Fruit fly (Drosophila melanogaster) whole organism, wandering third instar larva: ENCODE measurements around the gene mAcon1.

ENCODE experiments used
- Abd-B ChIP-seq: fragments of >200 bp; optimal IDR thresholded peaks from 2 replicates; lab custom pipeline; 2017; ENCODE audit warnings: missing biosample characterization, missing genetic modification characterization
- CG32264 ChIP-seq: fragments of 200-800 bp; sonication (Bioruptor generic); optimal IDR thresholded peaks from 2 replicates; lab custom pipeline; 2016; ENCODE audit warnings: missing biosample characterization, missing genetic modification characterization
- CG9705 ChIP-seq: fragments of 200-800 bp; sonication (Bioruptor generic); optimal IDR thresholded peaks from 2 replicates; lab custom pipeline; 2018; ENCODE audit warnings: missing biosample characterization, mild to moderate bottlenecking, missing genetic modification characterization
- CrebA ChIP-seq: fragments of 200-800 bp; sonication (Bioruptor generic); optimal IDR thresholded peaks from 2 replicates; lab custom pipeline; 2016; ENCODE audit warnings: missing biosample characterization, mild to moderate bottlenecking, missing genetic modification characterization, borderline replicate concordance
- Dif ChIP-seq: fragments of 200-275, 200-300 bp; sonication (Bioruptor generic); optimal IDR thresholded peaks from 2 replicates; lab custom pipeline; 2018; ENCODE audit warnings: missing biosample characterization, missing genetic modification characterization; ENCODE audit not compliant: partially characterized antibody
- GATAd ChIP-seq: sonication (Bioruptor generic); optimal IDR thresholded peaks from 2 replicates; lab custom pipeline; 2016; ENCODE audit warnings: missing biosample characterization, missing genetic modification characterization
- HLH106 ChIP-seq: fragments of 200-800 bp; optimal IDR thresholded peaks from 3 replicates; lab custom pipeline; 2019; ENCODE audit warnings: missing biosample characterization, mild to moderate bottlenecking, missing genetic modification characterization, moderate library complexity
- Hnf4 ChIP-seq: fragments of 200-800 bp; sonication (Bioruptor generic); optimal IDR thresholded peaks from 2 replicates; lab custom pipeline; 2016; ENCODE audit warnings: missing biosample characterization, mild to moderate bottlenecking, missing genetic modification characterization
- Hr78 ChIP-seq: fragments of >200 bp; optimal IDR thresholded peaks from 2 replicates; lab custom pipeline; 2017; ENCODE audit warnings: missing biosample characterization, missing genetic modification characterization
- Hr83 ChIP-seq: fragments of 200-300 bp; sonication (Bioruptor generic); optimal IDR thresholded peaks from 2 replicates; lab custom pipeline; 2016; ENCODE audit warnings: missing biosample characterization, mild to moderate bottlenecking, missing genetic modification characterization, moderate library complexity; ENCODE audit not compliant: poor library complexity, severe bottlenecking
- Jra ChIP-seq: sonication (Bioruptor generic); optimal IDR thresholded peaks from 2 replicates; lab custom pipeline; 2016; ENCODE audit warnings: missing biosample characterization, missing genetic modification characterization
- Mio ChIP-seq: sonication (Bioruptor generic); optimal IDR thresholded peaks from 2 replicates; lab custom pipeline; 2016; ENCODE audit warnings: missing biosample characterization, missing genetic modification characterization
- Myc ChIP-seq: fragments of >200 bp; optimal IDR thresholded peaks from 2 replicates; lab custom pipeline; 2017
- N ChIP-seq: fragments of >200 bp; optimal IDR thresholded peaks from 2 replicates; lab custom pipeline; 2018; ENCODE audit warnings: missing biosample characterization, missing external identifiers, missing genetic modification characterization
- OdsH ChIP-seq: fragments of 200-800 bp; sonication (Bioruptor generic); optimal IDR thresholded peaks from 2 replicates; lab custom pipeline; 2016; ENCODE audit warnings: missing biosample characterization, mild to moderate bottlenecking, missing genetic modification characterization
- Sp1 ChIP-seq: fragments of 200-800 bp; sonication (Bioruptor generic); optimal IDR thresholded peaks from 3 replicates; lab custom pipeline; 2019; ENCODE audit warnings: missing biosample characterization, mild to moderate bottlenecking, missing genetic modification characterization, moderate library complexity
- Vsx2 ChIP-seq: fragments of 200-300, 225-300 bp; sonication (Bioruptor generic); optimal IDR thresholded peaks from 2 replicates; lab custom pipeline; 2018; ENCODE audit warnings: missing biosample characterization, missing genetic modification characterization; ENCODE audit not compliant: partially characterized antibody
- br ChIP-seq: fragments of 200-800 bp; sonication (Bioruptor generic); optimal IDR thresholded peaks from 2 replicates; lab custom pipeline; 2016; ENCODE audit warnings: missing biosample characterization, missing genetic modification characterization
- brk ChIP-seq: fragments of 200-800 bp; sonication (Bioruptor generic); optimal IDR thresholded peaks from 2 replicates; lab custom pipeline; 2016; ENCODE audit warnings: missing biosample characterization, mild to moderate bottlenecking, missing genetic modification characterization
- dl ChIP-seq, 2 experiments: fragments of 175-275, 200-275 bp in 1 of 2; fragments of 200-275 bp in 1 of 2; sonication (Bioruptor generic); optimal IDR thresholded peaks; lab custom pipeline; 2018; ENCODE audit warnings: mild to moderate bottlenecking in 2 of 2, missing biosample characterization in 2 of 2, missing genetic modification characterization in 2 of 2, moderate library complexity in 2 of 2; ENCODE audit not compliant: partially characterized antibody in 2 of 2, insufficient read depth in 1 of 2
- dmrt93B ChIP-seq: fragments of 200-800 bp; sonication (Bioruptor generic); optimal IDR thresholded peaks from 2 replicates; lab custom pipeline; 2018; ENCODE audit warnings: missing biosample characterization, mild to moderate bottlenecking, missing genetic modification characterization
- dsf ChIP-seq: sonication (Bioruptor generic); optimal IDR thresholded peaks from 2 replicates; lab custom pipeline; 2016; ENCODE audit warnings: missing biosample characterization, missing genetic modification characterization, borderline replicate concordance
- ey ChIP-seq: fragments of 200-800 bp; sonication (Bioruptor generic); optimal IDR thresholded peaks from 2 replicates; lab custom pipeline; 2016; ENCODE audit warnings: missing biosample characterization, missing genetic modification characterization
- fru ChIP-seq: fragments of 200-800 bp; sonication (Bioruptor generic); optimal IDR thresholded peaks from 3 replicates; lab custom pipeline; 2016; ENCODE audit warnings: missing biosample characterization, mild to moderate bottlenecking, missing genetic modification characterization
- h ChIP-seq: fragments of 200-800 bp; sonication (Bioruptor generic); optimal IDR thresholded peaks from 3 replicates; lab custom pipeline; 2016; ENCODE audit warnings: missing biosample characterization, mild to moderate bottlenecking, missing genetic modification characterization
- jim ChIP-seq: fragments of 175-275, 200-325 bp; sonication (Bioruptor generic); optimal IDR thresholded peaks from 2 replicates; lab custom pipeline; 2016; ENCODE audit warnings: missing biosample characterization, mild to moderate bottlenecking, missing genetic modification characterization
- lola ChIP-seq: fragments of >200 bp; optimal IDR thresholded peaks from 2 replicates; lab custom pipeline; 2017; ENCODE audit warnings: missing biosample characterization, missing genetic modification characterization
- pan ChIP-seq: fragments of >200 bp; optimal IDR thresholded peaks from 2 replicates; lab custom pipeline; 2017
- psq ChIP-seq: fragments of 200-800 bp; sonication (Bioruptor generic); optimal IDR thresholded peaks from 3 replicates; lab custom pipeline; 2017; ENCODE audit warnings: missing biosample characterization, mild to moderate bottlenecking, missing genetic modification characterization, moderate library complexity
- rgr ChIP-seq: fragments of 200-800 bp; sonication (Bioruptor generic); optimal IDR thresholded peaks from 3 replicates; lab custom pipeline; 2016; ENCODE audit warnings: missing biosample characterization, mild to moderate bottlenecking, missing genetic modification characterization
- sage ChIP-seq: fragments of 200-800 bp; sonication (Bioruptor generic); optimal IDR thresholded peaks from 2 replicates; lab custom pipeline; 2016; ENCODE audit warnings: missing biosample characterization, mild to moderate bottlenecking, missing genetic modification characterization
- sv ChIP-seq: fragments of 200-800 bp; sonication (Bioruptor generic); optimal IDR thresholded peaks from 3 replicates; lab custom pipeline; 2016; ENCODE audit warnings: missing biosample characterization, missing genetic modification characterization
- tai ChIP-seq: sonication (Bioruptor generic); optimal IDR thresholded peaks from 2 replicates; lab custom pipeline; 2016; ENCODE audit warnings: missing biosample characterization, missing genetic modification characterization
- woc ChIP-seq: sonication (Bioruptor generic); optimal IDR thresholded peaks from 2 replicates; lab custom pipeline; 2016; ENCODE audit warnings: missing biosample characterization, mild to moderate bottlenecking, missing genetic modification characterization

The mAcon1 gene

dm6 chr2L:21142972-21143385 lies 25.4 kb upstream of the mAcon1 start, which contains the start of gene pths:
pths (plus strand) TSS chr2L:21143229.
- TF ChIP-seq br (GFP tag; lab: Kevin White, UChicago): no peak
- TF ChIP-seq rgr (GFP tag; lab: Kevin White, UChicago): peak; percentile 36
- TF ChIP-seq Myc (lab: Kevin White, UChicago): peak; percentile 51
- TF ChIP-seq Hr83 (GFP tag; lab: Kevin White, UChicago): peak; percentile 38
- peak; percentile 35 for TF ChIP-seq ey
- TF ChIP-seq N: peak; percentile 85
- TF ChIP-seq OdsH (GFP tag; lab: Kevin White, UChicago): no peak
- peak; percentile 40 for TF ChIP-seq HLH106
- no peak for TF ChIP-seq brk (GFP tag; lab: Kevin White, UChicago)
- no peak for TF ChIP-seq sv (GFP tag; lab: Kevin White, UChicago)
- TF ChIP-seq tai: no peak
- TF ChIP-seq Hnf4 (GFP tag; lab: Kevin White, UChicago): peak; percentile 49
- TF ChIP-seq dmrt93B (GFP tag; lab: Kevin White, UChicago): no peak
- peak; percentile 65 for TF ChIP-seq woc (GFP tag; lab: Kevin White, UChicago)
- TF ChIP-seq Jra (GFP tag; lab: Kevin White, UChicago): peak; percentile 37
- peak; percentile 43 for TF ChIP-seq Hr78

DNA sequence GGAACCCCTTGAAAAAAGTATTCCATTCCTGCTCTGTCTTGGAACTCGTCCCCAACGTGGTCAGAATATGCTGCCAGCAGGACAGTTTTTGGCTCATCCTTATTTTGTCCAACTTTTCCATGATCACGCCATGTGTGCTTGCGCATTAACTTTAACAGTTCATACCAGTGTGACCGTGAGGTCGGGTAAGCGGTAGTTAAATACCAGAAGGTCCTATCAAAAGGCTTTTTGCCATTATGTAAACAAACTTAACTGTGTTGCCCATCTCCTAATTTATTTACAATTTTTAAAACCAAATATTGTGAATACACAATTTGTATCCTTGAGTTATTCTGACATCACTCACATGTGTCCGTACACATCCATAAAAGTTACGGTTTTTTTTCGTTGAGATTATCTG lies 20.1 kb upstream of the mAcon1 start, which contains the start of gene del:
del (minus strand) TSS at position 305 of the 400 bp plus-strand sequence.
- TF ChIP-seq Dif (no peak), CrebA (GFP tag; lab: Kevin White, UChicago) (no peak), psq (no peak), brk (GFP tag; lab: Kevin White, UChicago) (no peak), dl (GFP tag; optimal IDR thresholded peaks at IDR 0.05; lab: Kevin White, UChicago; ENCODE audit: insufficient read depth in 1 of 2, partially characterized antibody in 2 of 2) (no peak), HLH106 (no peak), dmrt93B (GFP tag; lab: Kevin White, UChicago) (no peak), h (GFP tag; lab: Kevin White, UChicago) (no peak), sage (GFP tag; lab: Kevin White, UChicago) (no peak), dsf (GFP tag; lab: Kevin White, UChicago) (no peak), rgr (GFP tag; lab: Kevin White, UChicago) (no peak), Hnf4 (GFP tag; lab: Kevin White, UChicago) (no peak), fru (GFP tag; lab: Kevin White, UChicago) (no peak), br (GFP tag; lab: Kevin White, UChicago) (no peak), Jra (GFP tag; lab: Kevin White, UChicago) (no peak), tai (no peak), jim (no peak)
- TF ChIP-seq, all 38 proteins: peak for 0

dm6 chr2L:21149053-21149452 lies 19.3 kb upstream of the mAcon1 start:
- no peak for TF ChIP-seq br (GFP tag; lab: Kevin White, UChicago)
- TF ChIP-seq ey: no peak
- TF ChIP-seq sv (GFP tag; lab: Kevin White, UChicago): peak; percentile 46
- TF ChIP-seq Myc (lab: Kevin White, UChicago): no peak
- no peak for TF ChIP-seq Sp1 (GFP tag; lab: Kevin White, UChicago)
- peak; percentile 48 for TF ChIP-seq Hr83 (GFP tag; lab: Kevin White, UChicago)
- TF ChIP-seq psq: no peak
- TF ChIP-seq HLH106: peak; percentile 39
- TF ChIP-seq fru (GFP tag; lab: Kevin White, UChicago): no peak
- TF ChIP-seq tai: peak; percentile 14
- no peak for TF ChIP-seq Hr78
- TF ChIP-seq dmrt93B (GFP tag; lab: Kevin White, UChicago): no peak
- no peak for TF ChIP-seq dsf (GFP tag; lab: Kevin White, UChicago)
- TF ChIP-seq GATAd: no peak
- TF ChIP-seq Vsx2: no peak
- no peak for TF ChIP-seq sage (GFP tag; lab: Kevin White, UChicago)
- no peak for TF ChIP-seq pan
- no peak for TF ChIP-seq dl (GFP tag; optimal IDR thresholded peaks at IDR 0.05; lab: Kevin White, UChicago; ENCODE audit: insufficient read depth in 1 of 2, partially characterized antibody in 2 of 2)
- no peak for TF ChIP-seq jim
- TF ChIP-seq CrebA (GFP tag; lab: Kevin White, UChicago): no peak
- TF ChIP-seq Hnf4 (GFP tag; lab: Kevin White, UChicago): peak; percentile 44
- TF ChIP-seq Abd-B (GFP tag; lab: Kevin White, UChicago): no peak
- peak; percentile 62 for TF ChIP-seq woc (GFP tag; lab: Kevin White, UChicago)
- no peak for TF ChIP-seq Mio (GFP tag; lab: Kevin White, UChicago)
- TF ChIP-seq CG9705 (GFP tag; lab: Kevin White, UChicago): peak; percentile 4
- no peak for TF ChIP-seq N
- TF ChIP-seq lola: no peak
- TF ChIP-seq rgr (GFP tag; lab: Kevin White, UChicago): peak; percentile 25
- no peak for TF ChIP-seq CG32264 (GFP tag; lab: Kevin White, UChicago)
